Fruit fly (Drosophila melanogaster) whole organism, embryonic: ENCODE data around the gene Hnf4.
A peak's percentile ranks its signal among the peaks of the same experiment; 100 is the strongest.

Experiments used
- Atf3 ChIP-seq: fragments of 200-800 bp; sonication (Bioruptor generic); optimal IDR thresholded peaks from 3 replicates; lab custom pipeline; 2016; ENCODE audit warnings: missing biosample characterization, missing genetic modification characterization
- Atf6 ChIP-seq: fragments of 200-800 bp; sonication (Bioruptor generic); IDR thresholded peaks from 2 replicates; pipeline ENCODE4 v1.3.6; 2022; ENCODE audit warnings: missing biosample characterization, missing genetic modification characterization
- Bdp1 ChIP-seq: fragments of 200-800 bp; sonication (Bioruptor generic); optimal IDR thresholded peaks from 3 replicates; lab custom pipeline; 2016; ENCODE audit warnings: missing biosample characterization, missing genetic modification characterization
- Bgb ChIP-seq: fragments of 200-800 bp; sonication (Bioruptor generic); IDR thresholded peaks from 2 replicates; pipeline ENCODE4 v1.3.6; 2022; ENCODE audit warnings: missing biosample characterization, missing genetic modification characterization; ENCODE audit not compliant: partially characterized antibody
- CG11723 ChIP-seq: fragments of 200-800 bp; sonication (Bioruptor generic); optimal IDR thresholded peaks from 2 replicates; lab custom pipeline; 2017; ENCODE audit warnings: missing biosample characterization, mild to moderate bottlenecking, missing genetic modification characterization
- CG1233 ChIP-seq: fragments of 200-800 bp; sonication (Bioruptor generic); optimal IDR thresholded peaks from 4 replicates; lab custom pipeline; 2018; ENCODE audit warnings: missing biosample characterization, mild to moderate bottlenecking, missing genetic modification characterization
- CG12659 ChIP-seq: fragments of 200-800 bp; sonication (Bioruptor generic); optimal IDR thresholded peaks from 3 replicates; lab custom pipeline; 2017; ENCODE audit warnings: mild to moderate bottlenecking, missing biosample characterization, missing genetic modification reagents, missing genetic modification characterization
- CG14860 ChIP-seq: fragments of 200-800 bp; sonication (Bioruptor generic); IDR thresholded peaks from 3 replicates; pipeline ENCODE4 v1.3.6; 2022; ENCODE audit warnings: missing biosample characterization, missing genetic modification characterization; ENCODE audit not compliant: partially characterized antibody
- CG15514 ChIP-seq: fragments of 200-800 bp; sonication (Bioruptor generic); optimal IDR thresholded peaks from 3 replicates; lab custom pipeline; 2017; ENCODE audit warnings: missing biosample characterization, missing genetic modification characterization, mild to moderate bottlenecking, moderate library complexity, missing genetic modification reagents
- CG17802 ChIP-seq: fragments of 200-800 bp; sonication (Bioruptor generic); optimal IDR thresholded peaks from 2 replicates; lab custom pipeline; 2018; ENCODE audit warnings: missing biosample characterization, mild to moderate bottlenecking, missing genetic modification characterization, moderate library complexity
- CG2678 ChIP-seq: fragments of 200-800 bp; sonication (Bioruptor generic); optimal IDR thresholded peaks from 3 replicates; lab custom pipeline; 2019; ENCODE audit warnings: missing biosample characterization, mild to moderate bottlenecking, missing genetic modification characterization, moderate library complexity
- CG2889 ChIP-seq: fragments of 200-800 bp; sonication (Bioruptor generic); IDR thresholded peaks from 3 replicates; pipeline ENCODE4 v1.3.6; 2022; ENCODE audit warnings: missing biosample characterization, missing genetic modification characterization
- CG30431 ChIP-seq: fragments of 200-800 bp; sonication (Bioruptor generic); optimal IDR thresholded peaks from 2 replicates; lab custom pipeline; 2017; ENCODE audit warnings: missing biosample characterization, missing genetic modification characterization
- CG3838 ChIP-seq: fragments of 200-800 bp; sonication (Bioruptor generic); optimal IDR thresholded peaks from 3 replicates; lab custom pipeline; 2016; ENCODE audit warnings: missing biosample characterization, missing genetic modification characterization
- CG42726 ChIP-seq: fragments of 200-800 bp; sonication (Bioruptor generic); IDR thresholded peaks from 2 replicates; pipeline ENCODE4 v1.3.6; 2022; ENCODE audit warnings: missing biosample characterization, missing genetic modification characterization; ENCODE audit not compliant: partially characterized antibody
- CG6254 ChIP-seq: fragments of 200-800 bp; sonication (Bioruptor generic); optimal IDR thresholded peaks from 3 replicates; lab custom pipeline; 2017; ENCODE audit warnings: mild to moderate bottlenecking, missing biosample characterization, missing genetic modification reagents, missing genetic modification characterization
- CG7357 ChIP-seq: fragments of 200-800 bp; sonication (Bioruptor generic); IDR thresholded peaks from 3 replicates; pipeline ENCODE4 v1.3.6; 2022; ENCODE audit warnings: missing biosample characterization, missing genetic modification characterization
- CG7963 ChIP-seq: fragments of 200-800 bp; sonication (Bioruptor generic); IDR thresholded peaks from 3 replicates; pipeline ENCODE4 v1.3.6; 2022; ENCODE audit warnings: missing biosample characterization, missing genetic modification characterization; ENCODE audit not compliant: partially characterized antibody
- Camta ChIP-seq: fragments of 200-800 bp; sonication (Bioruptor generic); optimal IDR thresholded peaks from 2 replicates; lab custom pipeline; 2016; ENCODE audit warnings: missing biosample characterization, missing genetic modification characterization
- Doc3 ChIP-seq: fragments of 200-800 bp; sonication (Bioruptor generic); IDR thresholded peaks from 3 replicates; pipeline ENCODE4 v1.3.6; 2022; ENCODE audit warnings: missing biosample characterization, missing genetic modification characterization; ENCODE audit not compliant: partially characterized antibody
- E2f2 ChIP-seq: fragments of 200-800 bp; sonication (Bioruptor generic); IDR thresholded peaks from 2 replicates; pipeline ENCODE4 v1.3.6; 2022; ENCODE audit warnings: missing biosample characterization, missing genetic modification characterization
- GATAe ChIP-seq: fragments of 200-800 bp; sonication (Bioruptor generic); conservative IDR thresholded peaks from 2 replicates; pipeline ENCODE4 v1.3.6; 2022; ENCODE audit warnings: missing biosample characterization, missing genetic modification characterization
- HHEX ChIP-seq: fragments of 200-800 bp; sonication (Bioruptor generic); optimal IDR thresholded peaks from 3 replicates; lab custom pipeline; 2017; ENCODE audit warnings: missing biosample characterization, mild to moderate bottlenecking, missing genetic modification characterization, missing genetic modification reagents
- Hmr ChIP-seq: fragments of 200-800 bp; sonication (Bioruptor generic); optimal IDR thresholded peaks from 3 replicates; lab custom pipeline; 2017; ENCODE audit warnings: mild to moderate bottlenecking, missing biosample characterization, missing genetic modification reagents, missing genetic modification characterization
- Myb ChIP-seq: fragments of 200-800 bp; sonication (Bioruptor generic); optimal IDR thresholded peaks from 2 replicates; lab custom pipeline; 2016; ENCODE audit warnings: missing biosample characterization, missing genetic modification characterization
- Opbp ChIP-seq: fragments of 200-800 bp; sonication (Bioruptor generic); IDR thresholded peaks from 3 replicates; pipeline ENCODE4 v1.3.6; 2022; ENCODE audit warnings: missing biosample characterization, missing genetic modification characterization; ENCODE audit not compliant: partially characterized antibody
- Rfx ChIP-seq: fragments of 200-800 bp; sonication (Bioruptor generic); IDR thresholded peaks from 2 replicates; pipeline ENCODE4 v1.3.6; 2022; ENCODE audit warnings: missing biosample characterization, missing genetic modification characterization
- Sin3A ChIP-seq: fragments of >200 bp; optimal IDR thresholded peaks from 2 replicates; lab custom pipeline; 2018
- YL-1 ChIP-seq: fragments of 200-800 bp; sonication (Bioruptor generic); optimal IDR thresholded peaks from 3 replicates; lab custom pipeline; 2017; ENCODE audit warnings: missing biosample characterization, mild to moderate bottlenecking, missing genetic modification characterization
- ab ChIP-seq: fragments of 200-800 bp; sonication (Bioruptor generic); optimal IDR thresholded peaks from 2 replicates; lab custom pipeline; 2016; ENCODE audit warnings: missing biosample characterization, missing genetic modification characterization
- ash1 ChIP-seq: fragments of 200-800 bp; sonication (Bioruptor generic); optimal IDR thresholded peaks from 2 replicates; lab custom pipeline; 2018; ENCODE audit warnings: missing biosample characterization, mild to moderate bottlenecking, missing genetic modification characterization
- ato ChIP-seq: fragments of 200-800 bp; sonication (Bioruptor generic); IDR thresholded peaks from 2 replicates; pipeline ENCODE4 v1.3.6; 2022; ENCODE audit warnings: missing biosample characterization, missing genetic modification characterization; ENCODE audit not compliant: partially characterized antibody
- az2 ChIP-seq: fragments of 200-800 bp; sonication (Bioruptor generic); optimal IDR thresholded peaks from 3 replicates; lab custom pipeline; 2016; ENCODE audit warnings: missing biosample characterization, missing genetic modification characterization
- fd64A ChIP-seq: fragments of 200-800 bp; sonication (Bioruptor generic); optimal IDR thresholded peaks from 3 replicates; lab custom pipeline; 2018; ENCODE audit warnings: missing biosample characterization, mild to moderate bottlenecking, missing genetic modification characterization
- hbn ChIP-seq: fragments of 200-800 bp; sonication (Bioruptor generic); IDR thresholded peaks from 2 replicates; pipeline ENCODE4 v1.3.6; 2022; ENCODE audit warnings: missing biosample characterization, missing genetic modification characterization; ENCODE audit not compliant: partially characterized antibody
- ind ChIP-seq: fragments of 200-800 bp; sonication (Bioruptor generic); optimal IDR thresholded peaks from 3 replicates; lab custom pipeline; 2016; ENCODE audit warnings: missing biosample characterization, missing genetic modification characterization
- insv ChIP-seq, 2 experiments: fragments of 200-800 bp; sonication (Bioruptor generic); optimal IDR thresholded peaks; 3 replicates each; lab custom pipeline; 2016 to 2018; ENCODE audit warnings: missing biosample characterization in 2 of 2, missing genetic modification characterization in 2 of 2
- maf-S ChIP-seq: fragments of 200-800 bp; sonication (Bioruptor generic); optimal IDR thresholded peaks from 2 replicates; lab custom pipeline; 2016; ENCODE audit warnings: missing biosample characterization, missing genetic modification characterization
- mam ChIP-seq: fragments of 200-800 bp; sonication (Bioruptor generic); optimal IDR thresholded peaks from 3 replicates; lab custom pipeline; 2016; ENCODE audit warnings: missing biosample characterization, missing genetic modification characterization
- otp ChIP-seq: fragments of 200-800 bp; sonication (Bioruptor generic); IDR thresholded peaks from 3 replicates; pipeline ENCODE4, ENCODE4 v1.3.6; 2022; ENCODE audit warnings: missing biosample characterization, missing genetic modification characterization
- peb ChIP-seq: fragments of 200-800 bp; sonication (Bioruptor generic); IDR thresholded peaks from 2 replicates; pipeline ENCODE4 v1.3.6; 2022; ENCODE audit warnings: missing biosample characterization, missing genetic modification characterization
- pzg ChIP-seq: fragments of 200-800 bp; sonication (Bioruptor generic); optimal IDR thresholded peaks from 3 replicates; lab custom pipeline; 2018; ENCODE audit warnings: missing biosample characterization, mild to moderate bottlenecking, missing genetic modification characterization, moderate library complexity
- sens ChIP-seq: fragments of 200-800 bp; sonication (Bioruptor generic); peaks from one replicate; lab custom pipeline; 2016; ENCODE audit warnings: missing biosample characterization, missing genetic modification characterization
- tna ChIP-seq: fragments of 200-800 bp; sonication (Bioruptor generic); IDR thresholded peaks from 2 replicates; pipeline ENCODE4 v1.3.6; 2022; ENCODE audit warnings: missing biosample characterization, missing genetic modification characterization; ENCODE audit not compliant: partially characterized antibody
- tx ChIP-seq: fragments of 200-800 bp; sonication (Bioruptor generic); optimal IDR thresholded peaks from 2 replicates; lab custom pipeline; 2016; ENCODE audit warnings: missing biosample characterization, missing genetic modification characterization
- unpg ChIP-seq: fragments of 200-800 bp; sonication (Bioruptor generic); optimal IDR thresholded peaks from 3 replicates; lab custom pipeline; 2018; ENCODE audit warnings: missing biosample characterization, mild to moderate bottlenecking, missing genetic modification characterization, moderate library complexity
- wdn ChIP-seq: fragments of 200-800 bp; sonication (Bioruptor generic); IDR thresholded peaks from 2 replicates; pipeline ENCODE4 v1.3.6; 2022; ENCODE audit warnings: missing biosample characterization, missing genetic modification characterization

Gene Hnf4

dm6 chr2L:8685668-8686306, 23.6 kb downstream of the Hnf4 start, which contains the start of the genes PrBP and Trs23 (continued):
- TF ChIP-seq CG11723 (GFP tag; lab: Kevin White, UChicago) = no peak
- TF ChIP-seq mam = no peak
- no peak for TF ChIP-seq Rfx
- no peak for TF ChIP-seq Atf6 (GFP tag; lab: Robert Waterston, UW)
- TF ChIP-seq Sin3A (lab: Kevin White, UChicago) = peak; percentile 42
- TF ChIP-seq CG2889 (GFP tag; lab: Robert Waterston, UW) = no peak
- TF ChIP-seq CG30431 = no peak
- no peak for TF ChIP-seq az2 (GFP tag; lab: Kevin White, UChicago)
- TF ChIP-seq otp = no peak
- no peak for TF ChIP-seq GATAe (GFP tag; lab: Robert Waterston, UW)
- TF ChIP-seq Bgb (GFP tag; lab: Robert Waterston, UW) = peak; percentile 36; the same call in 1 of the 2 replicates
- TF ChIP-seq Hmr = no peak
- no peak for TF ChIP-seq HHEX
- TF ChIP-seq CG15514 = peak; percentile 100
- peak; percentile 45 for TF ChIP-seq CG12659 (GFP tag; lab: Kevin White, UChicago)
- TF ChIP-seq E2f2 (GFP tag; lab: Robert Waterston, UW) = no peak
- TF ChIP-seq fd64A (GFP tag; lab: Kevin White, UChicago) = no peak
- no peak for TF ChIP-seq CG3838 (GFP tag; lab: Kevin White, UChicago)
- no peak for TF ChIP-seq Atf3 (GFP tag; lab: Kevin White, UChicago)
- no peak for TF ChIP-seq unpg
- TF ChIP-seq Camta (GFP tag; lab: Kevin White, UChicago) = no peak
- no peak for TF ChIP-seq wdn (GFP tag; lab: Robert Waterston, UW)
- no peak for TF ChIP-seq CG17802 (tag; lab: Kevin White, UChicago)
- no peak for TF ChIP-seq maf-S (GFP tag; lab: Kevin White, UChicago)
- TF ChIP-seq CG2678 (tag; lab: Kevin White, UChicago) = no peak
- TF ChIP-seq Myb (GFP tag; lab: Kevin White, UChicago) = no peak
- no peak for TF ChIP-seq tx (GFP tag; lab: Kevin White, UChicago)
- TF ChIP-seq pzg (GFP tag; lab: Kevin White, UChicago) = peak; percentile 46
- no peak for TF ChIP-seq ash1 (GFP tag; lab: Kevin White, UChicago)

dm6 chr2L:8684276-8684675, 25.1 kb downstream of the Hnf4 start, which contains the start of gene CG9289:
Gene CG9289, minus strand, starts transcription at chr2L:8684376.
- TF ChIP-seq Bdp1 (GFP tag; lab: Kevin White, UChicago) (no peak), CG1233 (GFP tag; lab: Kevin White, UChicago) (no peak), Opbp (GFP tag; lab: Robert Waterston, UW) (no peak), ab (GFP tag; lab: Kevin White, UChicago) (no peak), peb (GFP tag; lab: Robert Waterston, UW) (no peak), Doc3 (GFP tag; lab: Robert Waterston, UW) (no peak)
- TF ChIP-seq, all 482 proteins: peak for 0

dm6 chr2L:8683261-8684042, 26.0 kb downstream of the Hnf4 start:
- TF ChIP-seq CG7963 = peak; percentile 76
- TF ChIP-seq tna (GFP tag; lab: Robert Waterston, UW) = peak; percentile 84
- peak; percentile 74; the same call in 1 of the 2 replicates for TF ChIP-seq ato (GFP tag; lab: Robert Waterston, UW)
- peak; percentile 81 for TF ChIP-seq CG14860 (GFP tag; lab: Robert Waterston, UW)
- TF ChIP-seq YL-1 = no peak
- no peak for TF ChIP-seq ind (GFP tag; lab: Kevin White, UChicago)
- TF ChIP-seq insv (GFP tag; optimal IDR thresholded peaks at IDR 0.05; lab: Kevin White, UChicago) = peak in 1 of 2 experiments; percentile 65
- 0 out of 2 replicates have a peak, but pooled peaks have one; percentile 36 for TF ChIP-seq hbn (GFP tag; lab: Robert Waterston, UW)
- TF ChIP-seq sens = peak; percentile 41
- no peak for TF ChIP-seq CG6254 (GFP tag; lab: Kevin White, UChicago)
- peak; percentile 91 for TF ChIP-seq CG42726 (GFP tag; lab: Robert Waterston, UW)
- TF ChIP-seq CG7357 = no peak
